Worm (Caenorhabditis elegans) whole organism, L4 larva: ENCODE data around the gene srd-25.

ENCODE experiments used
- ZK546.5 ChIP-seq, 2 experiments: sonication (generic microtip); optimal IDR thresholded peaks; 2 replicates each; lab custom pipeline; 2017; ENCODE audit warnings: missing biosample characterization in 2 of 2, missing genetic modification characterization in 2 of 2
- aha-1 ChIP-seq: fragments of 150-350 bp; peaks from one replicate; lab custom pipeline; 2014; ENCODE audit warnings: missing biosample characterization, missing genetic modification characterization
- dpl-1 ChIP-seq: fragments of 150-350 bp; optimal IDR thresholded peaks from 2 replicates; lab custom pipeline; 2014; ENCODE audit warnings: missing biosample characterization, missing genetic modification reagents, missing genetic modification characterization
- hmg-1.1 ChIP-seq: fragments of 200-800 bp; sonication (Bioruptor generic); IDR thresholded peaks from 2 replicates; pipeline ENCODE4 v1.3.6; 2022; ENCODE audit warnings: missing genetic modification reagents, missing genetic modification characterization, missing compliant biosample characterization
- madf-5 ChIP-seq, 2 experiments: fragments of 200-800 bp; sonication (Bioruptor generic); IDR thresholded peaks; 2 replicates each; pipeline ENCODE4 v1.3.6; 2022; ENCODE audit warnings: missing compliant biosample characterization in 2 of 2, missing genetic modification characterization in 2 of 2
- madf-9 ChIP-seq: fragments of 200-800 bp; sonication (Bioruptor generic); conservative IDR thresholded peaks from 2 replicates; pipeline ENCODE4 v1.3.6; 2022; ENCODE audit warnings: missing genetic modification reagents, missing genetic modification characterization, missing compliant biosample characterization
- mdl-1 ChIP-seq, 2 experiments: fragments of 150-350 bp in 1 of 2; sonication (generic microtip) in 1 of 2; optimal IDR thresholded peaks; 2 replicates each; lab custom pipeline; 2014 to 2017; ENCODE audit warnings: missing biosample characterization in 2 of 2, missing genetic modification characterization in 2 of 2
- nhr-111 ChIP-seq: fragments of 200-800 bp; sonication (Bioruptor generic); optimal IDR thresholded peaks from 2 replicates; lab custom pipeline; 2018; ENCODE audit warnings: mild to moderate bottlenecking, missing genetic modification characterization, missing compliant biosample characterization
- nhr-76 ChIP-seq: fragments of 150-350 bp; optimal IDR thresholded peaks from 2 replicates; lab custom pipeline; 2014; ENCODE audit warnings: missing biosample characterization, missing genetic modification characterization
- nhr-77 ChIP-seq: fragments of 150-350 bp; optimal IDR thresholded peaks from 2 replicates; lab custom pipeline; 2014; ENCODE audit warnings: missing biosample characterization, missing genetic modification characterization
- unc-62 ChIP-seq, 3 experiments: fragments of 150-350 bp in 1 of 3; sonication (generic microtip); optimal IDR thresholded peaks in 2 of 3; peaks in 1 of 3; 1 replicate in 1 of 3; 2 replicates in 2 of 3; lab custom pipeline; 2014 to 2017; ENCODE audit warnings: missing biosample characterization in 3 of 3, missing genetic modification characterization in 3 of 3, missing genetic modification reagents in 3 of 3, missing genotype in 1 of 3
- ztf-11 ChIP-seq: fragments of 150-350 bp; optimal IDR thresholded peaks from 2 replicates; lab custom pipeline; 2014; ENCODE audit warnings: missing biosample characterization, missing genetic modification characterization

- TF ChIP-seq madf-5 (GFP tag; IDR thresholded peaks at IDR 0.05; lab: Robert Waterston, UW) (no peak), dpl-1 (no peak), madf-9 (GFP tag; lab: Robert Waterston, UW) (no peak), unc-62 (GFP tag; optimal IDR thresholded peaks at IDR 0.05 in 1 of 2; lab: Kevin White, UChicago) (no peak), unc-62 (tag; optimal IDR thresholded peaks at IDR 0.05; lab: Kevin White, UChicago) (no peak), nhr-111 (GFP tag; lab: Kevin White, UChicago) (no peak), mdl-1 (tag; optimal IDR thresholded peaks at IDR 0.05; lab: Kevin White, UChicago) (no peak), ztf-11 (no peak), ZK546.5 (tag; optimal IDR thresholded peaks at IDR 0.05; lab: Kevin White, UChicago) (no peak), aha-1 (tag; lab: Kevin White, UChicago) (no peak), nhr-76 (tag; lab: Kevin White, UChicago) (no peak), nhr-77 (tag; lab: Kevin White, UChicago) (no peak), hmg-1.1 (GFP tag; lab: Robert Waterston, UW) (no peak)
Observed at ce11 chrV:7651757-7652156, 19.9 kb downstream of the srd-25 start, which contains the start of gene srh-234.
